Worm (Caenorhabditis elegans): ENCODE measurements around the gene Y66H1A.5.

Y66H1A.5 gene

ce11 chrIV:378838-379237 lies 50.1 kb downstream of the Y66H1A.5 start:
- no peak for TF ChIP-seq ets-4 (tag; optimal IDR thresholded peaks at IDR 0.05)
- peak; percentile 68 for TF ChIP-seq unc-55 (GFP tag; optimal IDR thresholded peaks at IDR 0.05)

- no peak for TF ChIP-seq gmeb-2 (tag; optimal IDR thresholded peaks at IDR 0.05)
- no peak for TF ChIP-seq che-1 (tag; optimal IDR thresholded peaks at IDR 0.05)
- TF ChIP-seq ama-1 (optimal IDR thresholded peaks at IDR 0.05) = no peak
- TF ChIP-seq tbx-2 (tag; optimal IDR thresholded peaks at IDR 0.05) = no peak
- no peak for TF ChIP-seq elt-2 (tag; optimal IDR thresholded peaks at IDR 0.05)
These were observed 50.6 kb downstream of the Y66H1A.5 start for ce11 chrIV:378367-378766.

All from whole organism, late embryonic.